Worm (Caenorhabditis elegans): ENCODE results near the gene ZK1320.13.

DNA sequence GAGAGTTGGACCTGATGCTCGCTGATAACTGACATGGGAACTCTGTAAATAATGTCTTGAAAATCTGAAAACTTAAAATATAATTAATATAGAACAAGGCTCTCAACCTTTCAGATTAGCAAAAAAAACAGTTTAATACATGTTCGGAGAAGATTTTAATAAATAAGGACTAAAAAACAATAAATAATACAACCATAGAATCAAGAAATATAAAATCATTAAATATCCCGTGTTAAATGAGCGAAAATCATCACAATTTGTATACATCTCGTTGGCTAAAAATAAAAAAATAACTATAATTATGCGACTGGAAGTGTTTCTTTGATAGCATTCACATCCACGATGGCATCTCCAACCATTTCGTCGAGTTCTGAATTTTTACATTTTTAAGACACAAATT, 24.2 kb downstream of the ZK1320.13 start, which contains the start of gene Y53C12A.10:
- TF ChIP-seq egl-27 (tag; optimal IDR thresholded peaks at IDR 0.05) (no peak), snpc-4 (tag; optimal IDR thresholded peaks at IDR 0.05) (no peak), lin-39 (tag; optimal IDR thresholded peaks at IDR 0.05) (no peak), nhr-25 (tag; optimal IDR thresholded peaks at IDR 0.05; ENCODE audit: borderline replicate concordance, insufficient read depth) (no peak), dmd-8 (GFP tag; IDR thresholded peaks at IDR 0.05) (no peak), hlh-30 (tag; optimal IDR thresholded peaks at IDR 0.05; ENCODE audit: insufficient read depth) (no peak), pha-4 (GFP tag; IDR thresholded peaks at IDR 0.05) (no peak), pha-4 (tag; optimal IDR thresholded peaks at IDR 0.05) (no peak)
